Fruit fly (Drosophila melanogaster) Kc167 (cell line): Measurements from ENCODE around the gene CG9609.

Source experiments
- Sin3A ChIP-seq: fragments of >200 bp; optimal IDR thresholded peaks from 2 replicates; lab custom pipeline; 2018; ENCODE audit warnings: missing external identifiers
- h ChIP-seq: fragments of >200 bp; optimal IDR thresholded peaks from 3 replicates; lab custom pipeline; 2018; ENCODE audit warnings: missing external identifiers
- insv ChIP-seq: fragments of >200 bp; optimal IDR thresholded peaks from 3 replicates; lab custom pipeline; 2018; ENCODE audit warnings: missing external identifiers
- psq ChIP-seq: fragments of >200 bp; optimal IDR thresholded peaks from 2 replicates; lab custom pipeline; 2017; ENCODE audit warnings: missing external identifiers
- ttk ChIP-seq: sonication (Bioruptor generic); optimal IDR thresholded peaks from 2 replicates; lab custom pipeline; 2017; ENCODE audit warnings: missing external identifiers

dm6 chrX:16818186-16818585, 31.4 kb upstream of the CG9609 start:
- TF ChIP-seq h (lab: Kevin White, UChicago) (no peak), insv (lab: Kevin White, UChicago) (no peak), psq (lab: Kevin White, UChicago) (no peak), ttk (no peak), Sin3A (lab: Kevin White, UChicago) (no peak)
